Worm (Caenorhabditis elegans) whole organism, mixed stage, embryonic: ENCODE results near the gene ZK418.5.

Experiments used
- M03D4.4 ChIP-seq: sonication (generic microtip); optimal IDR thresholded peaks from 2 replicates; lab custom pipeline; 2017; ENCODE audit warnings: mild to moderate bottlenecking, missing genetic modification characterization, missing compliant biosample characterization
- bed-3 ChIP-seq: fragments of 200-800 bp; sonication (Bioruptor generic); optimal IDR thresholded peaks from 3 replicates; lab custom pipeline; 2018; ENCODE audit warnings: mild to moderate bottlenecking, missing genetic modification characterization, moderate library complexity, missing compliant biosample characterization
- blmp-1 ChIP-seq: fragments of 150-350 bp; optimal IDR thresholded peaks from 2 replicates; lab custom pipeline; 2014; ENCODE audit warnings: missing biosample characterization, missing genetic modification characterization
- ceh-39 ChIP-seq: fragments of 150-350 bp; optimal IDR thresholded peaks from 2 replicates; lab custom pipeline; 2014; ENCODE audit warnings: missing biosample characterization, missing genetic modification characterization
- ceh-43 ChIP-seq: fragments of 200-800 bp; sonication (Bioruptor generic); optimal IDR thresholded peaks from 2 replicates; lab custom pipeline; 2018; ENCODE audit warnings: mild to moderate bottlenecking, missing genetic modification characterization, moderate library complexity, missing compliant biosample characterization
- ceh-83 ChIP-seq: fragments of 200-800 bp; sonication (Bioruptor generic); optimal IDR thresholded peaks from 2 replicates; lab custom pipeline; 2018; ENCODE audit warnings: mild to moderate bottlenecking, missing genetic modification characterization, missing compliant biosample characterization
- cnd-1 ChIP-seq: fragments of 200-800 bp; sonication (Bioruptor generic); optimal IDR thresholded peaks from 2 replicates; lab custom pipeline; 2018; ENCODE audit warnings: mild to moderate bottlenecking, missing genetic modification characterization, missing compliant biosample characterization
- elt-1 ChIP-seq: sonication (generic microtip); optimal IDR thresholded peaks from 2 replicates; lab custom pipeline; 2017; ENCODE audit warnings: missing genetic modification characterization, mild to moderate bottlenecking, missing compliant biosample characterization, antibody characterized with exemption, moderate library complexity, borderline replicate concordance; ENCODE audit not compliant: insufficient read depth
- flh-1 ChIP-seq: fragments of 200-800 bp; sonication (Bioruptor generic); optimal IDR thresholded peaks from 2 replicates; lab custom pipeline; 2018; ENCODE audit warnings: mild to moderate bottlenecking, missing genetic modification characterization, moderate library complexity, missing compliant biosample characterization
- ham-2 ChIP-seq: fragments of 200-800 bp; sonication (Bioruptor generic); optimal IDR thresholded peaks from 2 replicates; lab custom pipeline; 2018; ENCODE audit warnings: mild to moderate bottlenecking, missing genetic modification characterization, missing compliant biosample characterization
- hlh-1 ChIP-seq: fragments of 150-350 bp; optimal IDR thresholded peaks from 2 replicates; lab custom pipeline; 2014; ENCODE audit warnings: missing biosample characterization, missing genetic modification reagents, missing genetic modification characterization
- lin-32 ChIP-seq: fragments of 200-800 bp; sonication (Bioruptor generic); optimal IDR thresholded peaks from 2 replicates; lab custom pipeline; 2018; ENCODE audit warnings: mild to moderate bottlenecking, missing genetic modification characterization, missing compliant biosample characterization
- mls-2 ChIP-seq: sonication (generic microtip); optimal IDR thresholded peaks from 2 replicates; lab custom pipeline; 2016; ENCODE audit warnings: mild to moderate bottlenecking, missing genetic modification characterization, moderate library complexity, missing compliant biosample characterization
- nhr-12 ChIP-seq: fragments of 150-350 bp; optimal IDR thresholded peaks from 2 replicates; lab custom pipeline; 2014; ENCODE audit warnings: missing biosample characterization, missing genetic modification characterization
- nhr-2 ChIP-seq: fragments of 150-350 bp; optimal IDR thresholded peaks from 2 replicates; lab custom pipeline; 2014; ENCODE audit warnings: missing biosample characterization, missing genetic modification characterization
- nhr-237 ChIP-seq: fragments of 150-350 bp; optimal IDR thresholded peaks from 2 replicates; lab custom pipeline; 2014; ENCODE audit warnings: missing biosample characterization, missing genetic modification characterization
- nhr-28 ChIP-seq: fragments of 150-350 bp; optimal IDR thresholded peaks from 2 replicates; lab custom pipeline; 2014; ENCODE audit warnings: missing biosample characterization, missing genetic modification characterization
- nhr-76 ChIP-seq: sonication (generic microtip); optimal IDR thresholded peaks from 2 replicates; lab custom pipeline; 2017; ENCODE audit warnings: missing biosample characterization, missing genetic modification characterization
- pha-4 ChIP-seq: fragments of 150-350 bp; optimal IDR thresholded peaks from 2 replicates; lab custom pipeline; 2018; ENCODE audit warnings: missing biosample characterization, missing genetic modification reagents, missing genetic modification characterization
- snpc-4 ChIP-seq: fragments of 150-350 bp; optimal IDR thresholded peaks from 2 replicates; lab custom pipeline; 2014; ENCODE audit warnings: missing biosample characterization, missing genetic modification characterization
- sptf-1 ChIP-seq: sonication (generic microtip); optimal IDR thresholded peaks from 2 replicates; lab custom pipeline; 2017; ENCODE audit warnings: mild to moderate bottlenecking, missing genetic modification characterization, moderate library complexity, missing compliant biosample characterization
- tbx-8 ChIP-seq: fragments of 200-800 bp; sonication (Bioruptor generic); optimal IDR thresholded peaks from 2 replicates; lab custom pipeline; 2018; ENCODE audit warnings: mild to moderate bottlenecking, missing genetic modification characterization, moderate library complexity, missing compliant biosample characterization
- unc-120 ChIP-seq: sonication (generic microtip); optimal IDR thresholded peaks from 2 replicates; lab custom pipeline; 2017; ENCODE audit warnings: missing genetic modification characterization, missing compliant biosample characterization; ENCODE audit not compliant: poor library complexity, severe bottlenecking
- unc-39 ChIP-seq: fragments of 150-350 bp; optimal IDR thresholded peaks from 2 replicates; lab custom pipeline; 2014; ENCODE audit warnings: missing biosample characterization, missing genetic modification characterization
- unc-62 ChIP-seq: fragments of 150-350 bp; optimal IDR thresholded peaks from 2 replicates; lab custom pipeline; 2014; ENCODE audit warnings: missing biosample characterization, missing genetic modification reagents, missing genetic modification characterization
- ztf-11 ChIP-seq: fragments of 150-350 bp; optimal IDR thresholded peaks from 2 replicates; lab custom pipeline; 2014; ENCODE audit warnings: missing biosample characterization, missing genetic modification characterization

ZK418.5 gene

DNA sequence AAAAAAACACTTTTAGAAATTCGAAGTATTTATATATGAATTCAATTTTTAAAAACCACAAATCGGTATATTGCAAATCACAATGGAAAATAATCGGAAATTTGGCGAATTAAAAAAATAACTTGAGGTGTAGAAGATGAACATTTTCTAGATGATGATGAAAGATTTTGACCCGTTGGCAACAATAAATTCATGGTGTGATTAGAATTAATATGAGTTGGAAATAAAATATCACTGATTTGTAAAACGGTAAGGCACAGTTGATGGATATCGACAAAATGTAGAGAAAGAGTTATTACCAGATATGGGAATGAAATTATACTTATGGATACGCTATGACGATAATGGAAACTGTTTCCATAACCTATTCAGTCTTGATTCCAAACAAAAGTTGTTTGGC, 38.6 kb upstream of the ZK418.5 start:
- TF ChIP-seq nhr-28 (tag; lab: Kevin White, UChicago), result no peak
- no peak for TF ChIP-seq flh-1 (GFP tag; lab: Kevin White, UChicago)
- TF ChIP-seq, all 35 proteins: peak for 0

- TF ChIP-seq flh-1 (GFP tag; lab: Kevin White, UChicago), result no peak
These were observed 38.1 kb upstream of the ZK418.5 start, which contains the start of gene B0280.7 for ce11 chrIII:7111793-7112192. Gene B0280.7, minus strand, starts transcription at chrIII:7111893.

ce11 chrIII:7107965-7108364, 34.3 kb upstream of the ZK418.5 start, which contains the start of gene odd-1:
Gene odd-1, plus strand, starts transcription at chrIII:7108313.
- TF ChIP-seq hlh-1 (tag; lab: Kevin White, UChicago) (no peak), ham-2 (no peak), unc-39 (tag; lab: Kevin White, UChicago) (no peak), elt-1 (no peak)

ce11 chrIII:7106854-7107253, 33.2 kb upstream of the ZK418.5 start:
- TF ChIP-seq ceh-39 (tag; lab: Kevin White, UChicago), result no peak
- TF ChIP-seq unc-62 (GFP tag; lab: Kevin White, UChicago), result no peak
- TF ChIP-seq snpc-4 (tag; lab: Kevin White, UChicago), result no peak
- no peak for TF ChIP-seq blmp-1 (tag; lab: Kevin White, UChicago)
- no peak for TF ChIP-seq nhr-2 (tag; lab: Kevin White, UChicago)
- no peak for TF ChIP-seq bed-3 (GFP tag; lab: Kevin White, UChicago)
- TF ChIP-seq, all 35 proteins: peak for 0

ce11 chrIII:7103940-7104440, 30.3 kb upstream of the ZK418.5 start, which contains the start of gene cpg-2:
Gene cpg-2, minus strand, starts transcription at chrIII:7103990.
- TF ChIP-seq snpc-4 (tag; lab: Kevin White, UChicago) (no peak), hlh-1 (tag; lab: Kevin White, UChicago) (no peak), tbx-8 (GFP tag; lab: Kevin White, UChicago) (no peak)
- TF ChIP-seq, all 35 proteins: peak for 0

DNA sequence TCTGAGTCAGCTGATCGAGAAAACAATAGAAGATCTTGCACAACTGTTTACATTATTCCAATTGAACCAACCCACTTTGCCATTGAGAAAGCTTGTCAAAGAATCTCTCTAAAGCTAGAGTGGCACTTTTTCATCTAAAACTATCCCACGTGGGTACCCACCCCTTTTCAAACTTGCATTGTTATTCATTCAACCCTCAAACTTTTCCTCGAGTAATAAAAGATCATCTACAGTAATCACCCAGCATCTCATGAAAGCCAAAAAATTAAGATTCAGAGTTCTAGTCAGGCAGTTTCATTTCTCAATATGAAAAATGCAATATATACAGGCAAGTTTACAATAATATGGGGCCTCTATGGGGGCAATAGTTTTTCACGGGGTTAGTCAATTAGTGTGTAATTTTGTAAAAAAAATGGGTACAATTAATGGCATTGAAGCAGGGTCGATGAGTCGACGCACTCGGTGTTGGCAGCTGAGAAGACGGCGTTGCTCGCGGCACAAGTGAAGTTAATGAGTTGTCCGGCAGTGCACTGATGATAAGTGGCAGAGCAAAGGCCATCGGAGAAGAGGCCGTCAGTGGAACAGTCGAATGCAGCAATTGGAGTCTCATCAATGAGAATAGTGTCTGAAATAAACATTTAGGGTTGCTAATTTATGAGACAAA, 28.3 kb upstream of the ZK418.5 start:
- TF ChIP-seq nhr-76, result no peak
- no peak for TF ChIP-seq bed-3 (GFP tag; lab: Kevin White, UChicago)

ce11 chrIII:7100001-7100400, 26.4 kb upstream of the ZK418.5 start, which contains the start of gene ZK418.11:
Gene ZK418.11, plus strand, starts transcription at chrIII:7100289.
- TF ChIP-seq mls-2 (tag; lab: Kevin White, UChicago), result no peak
- TF ChIP-seq ham-2, result no peak
- no peak for TF ChIP-seq M03D4.4 (tag; lab: Kevin White, UChicago)
- TF ChIP-seq ceh-83 (GFP tag; lab: Kevin White, UChicago), result no peak
- no peak for TF ChIP-seq snpc-4 (tag; lab: Kevin White, UChicago)
- TF ChIP-seq ztf-11 (tag; lab: Kevin White, UChicago), result no peak
- no peak for TF ChIP-seq sptf-1 (tag; lab: Kevin White, UChicago)
- no peak for TF ChIP-seq nhr-237
- no peak for TF ChIP-seq nhr-12 (tag; lab: Kevin White, UChicago)
- no peak for TF ChIP-seq ceh-43 (GFP tag; lab: Kevin White, UChicago)
- TF ChIP-seq nhr-76, result no peak
- TF ChIP-seq elt-1, result no peak
- no peak for TF ChIP-seq unc-120 (tag; lab: Kevin White, UChicago)
- TF ChIP-seq cnd-1 (tag; lab: Kevin White, UChicago), result no peak
- no peak for TF ChIP-seq lin-32 (GFP tag; lab: Kevin White, UChicago)
- no peak for TF ChIP-seq pha-4 (tag; lab: Kevin White, UChicago)
